Worm (Caenorhabditis elegans) whole organism, midembryonic: ENCODE measurements around the gene egl-43.

Experiments used
- T22C8.4 ChIP-seq: fragments of 200-800 bp; sonication (Bioruptor generic); IDR thresholded peaks from 2 replicates; pipeline ENCODE4 v1.3.6; 2022; ENCODE audit warnings: missing genetic modification characterization, missing compliant biosample characterization
- flt-1 ChIP-seq: fragments of 200-800 bp; sonication (Bioruptor generic); IDR thresholded peaks from 2 replicates; pipeline ENCODE4 v1.3.6; 2022; ENCODE audit warnings: missing genetic modification characterization, missing compliant biosample characterization
- klf-2 ChIP-seq: fragments of 200-800 bp; sonication (Bioruptor generic); conservative IDR thresholded peaks from 2 replicates; pipeline ENCODE4 v1.3.6; 2022; ENCODE audit warnings: missing genetic modification reagents, missing genetic modification characterization, missing compliant biosample characterization
- ref-1 ChIP-seq: fragments of 200-800 bp; sonication (Bioruptor generic); conservative IDR thresholded peaks from 2 replicates; pipeline ENCODE4 v1.3.6; 2022; ENCODE audit warnings: missing genetic modification reagents, missing genetic modification characterization, missing compliant biosample characterization
- ztf-23 ChIP-seq: fragments of 200-800 bp; sonication (Bioruptor generic); IDR thresholded peaks from 2 replicates; pipeline ENCODE4 v1.3.6; 2022; ENCODE audit warnings: missing genetic modification reagents, missing genetic modification characterization, missing compliant biosample characterization
- ztf-29 ChIP-seq: fragments of 200-800 bp; sonication (Bioruptor generic); IDR thresholded peaks from 2 replicates; pipeline ENCODE4 v1.3.6; 2022; ENCODE audit warnings: missing genetic modification reagents, missing genetic modification characterization, missing compliant biosample characterization

- no peak for TF ChIP-seq ztf-29 (GFP tag; lab: Robert Waterston, UW)
- no peak for TF ChIP-seq flt-1 (GFP tag; lab: Robert Waterston, UW)
- TF ChIP-seq T22C8.4 (GFP tag; lab: Robert Waterston, UW) = no peak
- TF ChIP-seq ref-1 (GFP tag; lab: Robert Waterston, UW) = no peak
- no peak for TF ChIP-seq klf-2 (GFP tag; lab: Robert Waterston, UW)
- no peak for TF ChIP-seq ztf-23 (GFP tag; lab: Robert Waterston, UW)
Measured at ce11 chrII:9981760-9982159, 26.8 kb downstream of the egl-43 start, which contains the start of gene sdz-38.
